Fruit fly (Drosophila melanogaster) whole organism, wandering third instar larva: ENCODE results near the gene CG5114.

Source experiments
- Abd-B ChIP-seq: fragments of >200 bp; optimal IDR thresholded peaks from 2 replicates; lab custom pipeline; 2017; ENCODE audit warnings: missing biosample characterization, missing genetic modification characterization
- CG32264 ChIP-seq: fragments of 200-800 bp; sonication (Bioruptor generic); optimal IDR thresholded peaks from 2 replicates; lab custom pipeline; 2016; ENCODE audit warnings: missing biosample characterization, missing genetic modification characterization
- CG9705 ChIP-seq: fragments of 200-800 bp; sonication (Bioruptor generic); optimal IDR thresholded peaks from 2 replicates; lab custom pipeline; 2018; ENCODE audit warnings: missing biosample characterization, mild to moderate bottlenecking, missing genetic modification characterization
- CrebA ChIP-seq: fragments of 200-800 bp; sonication (Bioruptor generic); optimal IDR thresholded peaks from 2 replicates; lab custom pipeline; 2016; ENCODE audit warnings: missing biosample characterization, mild to moderate bottlenecking, missing genetic modification characterization, borderline replicate concordance
- Dfd ChIP-seq: fragments of >200 bp; optimal IDR thresholded peaks from 2 replicates; lab custom pipeline; 2017; ENCODE audit warnings: missing biosample characterization, missing genetic modification characterization
- Dif ChIP-seq: fragments of 200-275, 200-300 bp; sonication (Bioruptor generic); optimal IDR thresholded peaks from 2 replicates; lab custom pipeline; 2018; ENCODE audit warnings: missing biosample characterization, missing genetic modification characterization; ENCODE audit not compliant: partially characterized antibody
- GATAd ChIP-seq: sonication (Bioruptor generic); optimal IDR thresholded peaks from 2 replicates; lab custom pipeline; 2016; ENCODE audit warnings: missing biosample characterization, missing genetic modification characterization
- HLH106 ChIP-seq: fragments of 200-800 bp; optimal IDR thresholded peaks from 3 replicates; lab custom pipeline; 2019; ENCODE audit warnings: missing biosample characterization, mild to moderate bottlenecking, missing genetic modification characterization, moderate library complexity
- Hnf4 ChIP-seq: fragments of 200-800 bp; sonication (Bioruptor generic); optimal IDR thresholded peaks from 2 replicates; lab custom pipeline; 2016; ENCODE audit warnings: missing biosample characterization, mild to moderate bottlenecking, missing genetic modification characterization
- Hr78 ChIP-seq: fragments of >200 bp; optimal IDR thresholded peaks from 2 replicates; lab custom pipeline; 2017; ENCODE audit warnings: missing biosample characterization, missing genetic modification characterization
- Hr83 ChIP-seq: fragments of 200-300 bp; sonication (Bioruptor generic); optimal IDR thresholded peaks from 2 replicates; lab custom pipeline; 2016; ENCODE audit warnings: missing biosample characterization, mild to moderate bottlenecking, missing genetic modification characterization, moderate library complexity; ENCODE audit not compliant: poor library complexity, severe bottlenecking
- Jra ChIP-seq: sonication (Bioruptor generic); optimal IDR thresholded peaks from 2 replicates; lab custom pipeline; 2016; ENCODE audit warnings: missing biosample characterization, missing genetic modification characterization
- Mio ChIP-seq: sonication (Bioruptor generic); optimal IDR thresholded peaks from 2 replicates; lab custom pipeline; 2016; ENCODE audit warnings: missing biosample characterization, missing genetic modification characterization
- Myc ChIP-seq: fragments of >200 bp; optimal IDR thresholded peaks from 2 replicates; lab custom pipeline; 2017
- N ChIP-seq: fragments of >200 bp; optimal IDR thresholded peaks from 2 replicates; lab custom pipeline; 2018; ENCODE audit warnings: missing biosample characterization, missing external identifiers, missing genetic modification characterization
- OdsH ChIP-seq: fragments of 200-800 bp; sonication (Bioruptor generic); optimal IDR thresholded peaks from 2 replicates; lab custom pipeline; 2016; ENCODE audit warnings: missing biosample characterization, mild to moderate bottlenecking, missing genetic modification characterization
- Rel ChIP-seq, 2 experiments: fragments of 200-800 bp; sonication (Bioruptor generic) in 1 of 2; optimal IDR thresholded peaks; 2 replicates in 1 of 2; 3 replicates in 1 of 2; lab custom pipeline; 2016 to 2019; ENCODE audit warnings: mild to moderate bottlenecking in 2 of 2, missing biosample characterization in 2 of 2, missing genetic modification characterization in 2 of 2, moderate library complexity in 1 of 2
- Sp1 ChIP-seq: fragments of 200-800 bp; sonication (Bioruptor generic); optimal IDR thresholded peaks from 3 replicates; lab custom pipeline; 2019; ENCODE audit warnings: missing biosample characterization, mild to moderate bottlenecking, missing genetic modification characterization, moderate library complexity
- Vsx2 ChIP-seq: fragments of 200-300, 225-300 bp; sonication (Bioruptor generic); optimal IDR thresholded peaks from 2 replicates; lab custom pipeline; 2018; ENCODE audit warnings: missing biosample characterization, missing genetic modification characterization; ENCODE audit not compliant: partially characterized antibody
- br ChIP-seq: fragments of 200-800 bp; sonication (Bioruptor generic); optimal IDR thresholded peaks from 2 replicates; lab custom pipeline; 2016; ENCODE audit warnings: missing biosample characterization, missing genetic modification characterization
- brk ChIP-seq: fragments of 200-800 bp; sonication (Bioruptor generic); optimal IDR thresholded peaks from 2 replicates; lab custom pipeline; 2016; ENCODE audit warnings: missing biosample characterization, mild to moderate bottlenecking, missing genetic modification characterization
- dl ChIP-seq, 2 experiments: fragments of 175-275, 200-275 bp in 1 of 2; fragments of 200-275 bp in 1 of 2; sonication (Bioruptor generic); optimal IDR thresholded peaks; lab custom pipeline; 2018; ENCODE audit warnings: mild to moderate bottlenecking in 2 of 2, missing biosample characterization in 2 of 2, missing genetic modification characterization in 2 of 2, moderate library complexity in 2 of 2; ENCODE audit not compliant: partially characterized antibody in 2 of 2, insufficient read depth in 1 of 2
- dmrt93B ChIP-seq: fragments of 200-800 bp; sonication (Bioruptor generic); optimal IDR thresholded peaks from 2 replicates; lab custom pipeline; 2018; ENCODE audit warnings: missing biosample characterization, mild to moderate bottlenecking, missing genetic modification characterization
- dsf ChIP-seq: sonication (Bioruptor generic); optimal IDR thresholded peaks from 2 replicates; lab custom pipeline; 2016; ENCODE audit warnings: missing biosample characterization, missing genetic modification characterization, borderline replicate concordance
- ey ChIP-seq: fragments of 200-800 bp; sonication (Bioruptor generic); optimal IDR thresholded peaks from 2 replicates; lab custom pipeline; 2016; ENCODE audit warnings: missing biosample characterization, missing genetic modification characterization
- foxo ChIP-seq, 2 experiments: fragments of 200-800 bp; sonication (Bioruptor generic); optimal IDR thresholded peaks; 2 replicates in 1 of 2; 3 replicates in 1 of 2; lab custom pipeline; 2016 to 2017; ENCODE audit warnings: missing biosample characterization in 2 of 2, missing genetic modification characterization in 2 of 2
- fru ChIP-seq: fragments of 200-800 bp; sonication (Bioruptor generic); optimal IDR thresholded peaks from 3 replicates; lab custom pipeline; 2016; ENCODE audit warnings: missing biosample characterization, mild to moderate bottlenecking, missing genetic modification characterization
- h ChIP-seq: fragments of 200-800 bp; sonication (Bioruptor generic); optimal IDR thresholded peaks from 3 replicates; lab custom pipeline; 2016; ENCODE audit warnings: missing biosample characterization, mild to moderate bottlenecking, missing genetic modification characterization
- jim ChIP-seq: fragments of 175-275, 200-325 bp; sonication (Bioruptor generic); optimal IDR thresholded peaks from 2 replicates; lab custom pipeline; 2016; ENCODE audit warnings: missing biosample characterization, mild to moderate bottlenecking, missing genetic modification characterization
- lola ChIP-seq: fragments of >200 bp; optimal IDR thresholded peaks from 2 replicates; lab custom pipeline; 2017; ENCODE audit warnings: missing biosample characterization, missing genetic modification characterization
- pan ChIP-seq: fragments of >200 bp; optimal IDR thresholded peaks from 2 replicates; lab custom pipeline; 2017
- psq ChIP-seq: fragments of 200-800 bp; sonication (Bioruptor generic); optimal IDR thresholded peaks from 3 replicates; lab custom pipeline; 2017; ENCODE audit warnings: missing biosample characterization, mild to moderate bottlenecking, missing genetic modification characterization, moderate library complexity
- rgr ChIP-seq: fragments of 200-800 bp; sonication (Bioruptor generic); optimal IDR thresholded peaks from 3 replicates; lab custom pipeline; 2016; ENCODE audit warnings: missing biosample characterization, mild to moderate bottlenecking, missing genetic modification characterization
- sage ChIP-seq: fragments of 200-800 bp; sonication (Bioruptor generic); optimal IDR thresholded peaks from 2 replicates; lab custom pipeline; 2016; ENCODE audit warnings: missing biosample characterization, mild to moderate bottlenecking, missing genetic modification characterization
- sv ChIP-seq: fragments of 200-800 bp; sonication (Bioruptor generic); optimal IDR thresholded peaks from 3 replicates; lab custom pipeline; 2016; ENCODE audit warnings: missing biosample characterization, missing genetic modification characterization
- tai ChIP-seq: sonication (Bioruptor generic); optimal IDR thresholded peaks from 2 replicates; lab custom pipeline; 2016; ENCODE audit warnings: missing biosample characterization, missing genetic modification characterization
- usp ChIP-seq: fragments of >200 bp; optimal IDR thresholded peaks from 2 replicates; lab custom pipeline; 2017; ENCODE audit warnings: missing biosample characterization, missing genetic modification characterization
- woc ChIP-seq: sonication (Bioruptor generic); optimal IDR thresholded peaks from 2 replicates; lab custom pipeline; 2016; ENCODE audit warnings: missing biosample characterization, mild to moderate bottlenecking, missing genetic modification characterization

CG5114 gene

dm6 chr3L:15005085-15005484 lies 22.4 kb downstream of the CG5114 start:
- TF ChIP-seq Sp1 (no peak), foxo (GFP tag; optimal IDR thresholded peaks at IDR 0.05; lab: Kevin White, UChicago) (peak in 1 of 2 experiments; percentile 50), ey (GFP tag; lab: Kevin White, UChicago) (peak; percentile 55), Hnf4 (peak; percentile 42), Hr78 (no peak), dmrt93B (no peak), brk (GFP tag; lab: Kevin White, UChicago) (peak; percentile 9), Mio (GFP tag; lab: Kevin White, UChicago) (no peak), CG32264 (no peak), tai (GFP tag; lab: Kevin White, UChicago) (no peak), OdsH (GFP tag; lab: Kevin White, UChicago) (peak; percentile 59), psq (peak; percentile 18), Rel (GFP tag; optimal IDR thresholded peaks at IDR 0.05; lab: Kevin White, UChicago) (no peak), Rel (tag; optimal IDR thresholded peaks at IDR 0.05; lab: Kevin White, UChicago) (no peak), fru (GFP tag; lab: Kevin White, UChicago) (peak; percentile 51), Myc (no peak), br (GFP tag; lab: Kevin White, UChicago) (peak; percentile 39), pan (lab: Kevin White, UChicago) (no peak), CG9705 (GFP tag; lab: Kevin White, UChicago) (no peak), lola (GFP tag; lab: Kevin White, UChicago) (no peak), Dif (GFP tag; lab: Kevin White, UChicago) (no peak), Vsx2 (GFP tag; lab: Kevin White, UChicago) (no peak), rgr (peak; percentile 51), Jra (no peak), h (GFP tag; lab: Kevin White, UChicago) (peak; percentile 70), dsf (GFP tag; lab: Kevin White, UChicago) (no peak), jim (GFP tag; lab: Kevin White, UChicago) (no peak), Dfd (GFP tag; lab: Kevin White, UChicago) (no peak), sv (GFP tag; lab: Kevin White, UChicago) (no peak), HLH106 (tag; lab: Kevin White, UChicago) (peak; percentile 34)

dm6 chr3L:15005774-15006173 lies 23.1 kb downstream of the CG5114 start:
- no peak for TF ChIP-seq CG32264
- TF ChIP-seq Vsx2 (GFP tag; lab: Kevin White, UChicago) = no peak
- TF ChIP-seq dsf (GFP tag; lab: Kevin White, UChicago) = no peak
- TF ChIP-seq Sp1 = peak; percentile 2
- TF ChIP-seq foxo (GFP tag; optimal IDR thresholded peaks at IDR 0.05; lab: Kevin White, UChicago) = peak in 1 of 2 experiments; percentile 4
- TF ChIP-seq h (GFP tag; lab: Kevin White, UChicago) = peak; percentile 16
- no peak for TF ChIP-seq Dfd (GFP tag; lab: Kevin White, UChicago)

DNA sequence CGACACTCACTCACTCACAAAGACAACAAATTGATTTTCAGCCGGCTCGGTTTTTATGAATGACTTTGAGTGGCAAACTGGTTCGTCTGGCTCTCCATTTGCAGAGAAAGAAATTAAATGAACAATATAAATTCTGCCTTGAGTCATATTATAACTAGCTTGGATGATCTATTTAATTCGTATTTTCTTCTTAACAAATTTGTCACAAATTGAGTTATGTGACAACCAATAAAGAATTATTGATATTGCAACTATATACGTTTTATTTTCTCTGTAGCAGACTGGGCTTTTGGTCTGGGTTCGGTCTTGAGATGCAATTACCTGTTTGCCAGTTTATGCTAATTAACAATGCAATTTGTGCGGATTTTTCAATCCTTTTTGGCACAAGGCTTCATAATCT lies 24.2 kb downstream of the CG5114 start:
- TF ChIP-seq pan (lab: Kevin White, UChicago) (no peak), Dif (GFP tag; lab: Kevin White, UChicago) (no peak), foxo (GFP tag; optimal IDR thresholded peaks at IDR 0.05; lab: Kevin White, UChicago) (peak in 1 of 2 experiments; percentile 75), HLH106 (tag; lab: Kevin White, UChicago) (peak; percentile 40), Rel (GFP tag; optimal IDR thresholded peaks at IDR 0.05; lab: Kevin White, UChicago) (no peak), Rel (tag; optimal IDR thresholded peaks at IDR 0.05; lab: Kevin White, UChicago) (no peak), ey (GFP tag; lab: Kevin White, UChicago) (peak; percentile 47), jim (GFP tag; lab: Kevin White, UChicago) (no peak), Hnf4 (peak; percentile 51), woc (GFP tag; lab: Kevin White, UChicago) (peak; percentile 4), dmrt93B (no peak), Hr83 (no peak), psq (peak; percentile 11), Dfd (GFP tag; lab: Kevin White, UChicago) (no peak), CrebA (GFP tag; lab: Kevin White, UChicago) (no peak), br (GFP tag; lab: Kevin White, UChicago) (peak; percentile 61), usp (GFP tag; lab: Kevin White, UChicago) (no peak), OdsH (GFP tag; lab: Kevin White, UChicago) (peak; percentile 25), Abd-B (no peak), N (GFP tag; lab: Kevin White, UChicago) (no peak), sv (GFP tag; lab: Kevin White, UChicago) (no peak), brk (GFP tag; lab: Kevin White, UChicago) (no peak), Vsx2 (GFP tag; lab: Kevin White, UChicago) (no peak), lola (GFP tag; lab: Kevin White, UChicago) (no peak), dsf (GFP tag; lab: Kevin White, UChicago) (no peak), dl (GFP tag; optimal IDR thresholded peaks at IDR 0.05; lab: Kevin White, UChicago; ENCODE audit: insufficient read depth in 1 of 2, partially characterized antibody in 2 of 2) (no peak), Hr78 (no peak), CG9705 (GFP tag; lab: Kevin White, UChicago) (no peak), fru (GFP tag; lab: Kevin White, UChicago) (peak; percentile 70), Mio (GFP tag; lab: Kevin White, UChicago) (no peak), Sp1 (peak; percentile 23), Jra (peak; percentile 12), GATAd (GFP tag; lab: Kevin White, UChicago) (no peak), Myc (no peak), h (GFP tag; lab: Kevin White, UChicago) (peak; percentile 58), rgr (peak; percentile 44), tai (GFP tag; lab: Kevin White, UChicago) (no peak), sage (GFP tag; lab: Kevin White, UChicago) (no peak), CG32264 (no peak)
